Fruit fly (Drosophila melanogaster) whole organism, embryonic: Measurements from ENCODE around the gene CAH1.
A peak's percentile ranks its signal among the peaks of the same experiment; 100 is the strongest.

Experiments used
- Abd-B ChIP-seq: fragments of 200-800 bp; sonication (Bioruptor generic); optimal IDR thresholded peaks from 2 replicates; lab custom pipeline; 2018; ENCODE audit warnings: missing biosample characterization, mild to moderate bottlenecking, missing genetic modification characterization, moderate library complexity
- Bdp1 ChIP-seq: fragments of 200-800 bp; sonication (Bioruptor generic); optimal IDR thresholded peaks from 3 replicates; lab custom pipeline; 2016; ENCODE audit warnings: missing biosample characterization, missing genetic modification characterization
- CG10565 ChIP-seq: fragments of 200-800 bp; sonication (Bioruptor generic); optimal IDR thresholded peaks from 3 replicates; lab custom pipeline; 2016; ENCODE audit warnings: missing biosample characterization, mild to moderate bottlenecking, missing genetic modification characterization
- CG11247 ChIP-seq: fragments of 200-800 bp; sonication (Bioruptor generic); IDR thresholded peaks from 2 replicates; pipeline ENCODE4 v1.3.6; 2022; ENCODE audit warnings: missing biosample characterization, missing genetic modification characterization
- CG12769 ChIP-seq: fragments of 200-800 bp; sonication (Bioruptor generic); optimal IDR thresholded peaks from 2 replicates; lab custom pipeline; 2019; ENCODE audit warnings: missing biosample characterization, mild to moderate bottlenecking, missing genetic modification characterization, moderate library complexity
- CG13296 ChIP-seq: fragments of 200-800 bp; sonication (Bioruptor generic); optimal IDR thresholded peaks from 3 replicates; lab custom pipeline; 2018; ENCODE audit warnings: missing biosample characterization, mild to moderate bottlenecking, missing genetic modification characterization
- CG15269 ChIP-seq: fragments of 200-800 bp; sonication (Bioruptor generic); optimal IDR thresholded peaks from 2 replicates; lab custom pipeline; 2018; ENCODE audit warnings: missing biosample characterization, mild to moderate bottlenecking, missing genetic modification characterization, moderate library complexity
- CG17186 ChIP-seq: fragments of 200-800 bp; sonication (Bioruptor generic); optimal IDR thresholded peaks from 3 replicates; lab custom pipeline; 2017; ENCODE audit warnings: missing biosample characterization, missing genetic modification reagents, missing genetic modification characterization
- CG17612 ChIP-seq: fragments of 200-800 bp; sonication (Bioruptor generic); IDR thresholded peaks from 2 replicates; pipeline ENCODE4 v1.3.6; 2022; ENCODE audit warnings: missing biosample characterization, missing genetic modification characterization
- CG31388 ChIP-seq: fragments of 200-800 bp; sonication (Bioruptor generic); optimal IDR thresholded peaks from 2 replicates; lab custom pipeline; 2016; ENCODE audit warnings: missing biosample characterization, missing genetic modification characterization
- CG3281 ChIP-seq: fragments of 200-800 bp; sonication (Bioruptor generic); optimal IDR thresholded peaks from 3 replicates; lab custom pipeline; 2017; ENCODE audit warnings: missing biosample characterization, mild to moderate bottlenecking, missing genetic modification characterization
- CG33557 ChIP-seq: fragments of 200-800 bp; sonication (Bioruptor generic); optimal IDR thresholded peaks from 2 replicates; lab custom pipeline; 2019; ENCODE audit warnings: missing biosample characterization, mild to moderate bottlenecking, missing genetic modification characterization, moderate library complexity
- CG3995 ChIP-seq: fragments of 200-800 bp; sonication (Bioruptor generic); optimal IDR thresholded peaks from 3 replicates; lab custom pipeline; 2016; ENCODE audit warnings: missing biosample characterization, missing genetic modification characterization
- CG4820 ChIP-seq: fragments of 200-800 bp; sonication (Bioruptor generic); optimal IDR thresholded peaks from 3 replicates; lab custom pipeline; 2016; ENCODE audit warnings: missing biosample characterization, missing genetic modification characterization
- CG6683 ChIP-seq: fragments of 200-800 bp; sonication (Bioruptor generic); optimal IDR thresholded peaks from 2 replicates; lab custom pipeline; 2017; ENCODE audit warnings: missing biosample characterization, mild to moderate bottlenecking, missing genetic modification characterization, missing genetic modification reagents
- CG6689 ChIP-seq: fragments of 200-800 bp; sonication (Bioruptor generic); IDR thresholded peaks from 2 replicates; pipeline ENCODE4 v1.3.6; 2022; ENCODE audit warnings: missing biosample characterization, missing genetic modification characterization
- CG6854 ChIP-seq: fragments of 200-800 bp; sonication (Bioruptor generic); optimal IDR thresholded peaks from 3 replicates; lab custom pipeline; 2017; ENCODE audit warnings: missing biosample characterization, mild to moderate bottlenecking, missing genetic modification characterization
- CG7357 ChIP-seq: fragments of 200-800 bp; sonication (Bioruptor generic); IDR thresholded peaks from 3 replicates; pipeline ENCODE4 v1.3.6; 2022; ENCODE audit warnings: missing biosample characterization, missing genetic modification characterization
- CG8359 ChIP-seq: fragments of 200-800 bp; sonication (Bioruptor generic); optimal IDR thresholded peaks from 2 replicates; lab custom pipeline; 2017; ENCODE audit warnings: missing biosample characterization, mild to moderate bottlenecking, missing genetic modification characterization, borderline replicate concordance
- CG8388 ChIP-seq: fragments of 200-800 bp; sonication (Bioruptor generic); optimal IDR thresholded peaks from 2 replicates; lab custom pipeline; 2019; ENCODE audit warnings: missing biosample characterization, mild to moderate bottlenecking, missing genetic modification characterization, moderate library complexity
- CG8478 ChIP-seq: fragments of >200 bp; optimal IDR thresholded peaks from 2 replicates; lab custom pipeline; 2018
- CG8924 ChIP-seq: fragments of 200-800 bp; optimal IDR thresholded peaks from 3 replicates; lab custom pipeline; 2019; ENCODE audit warnings: missing biosample characterization, mild to moderate bottlenecking, missing genetic modification characterization, moderate library complexity
- Doc3 ChIP-seq: fragments of 200-800 bp; sonication (Bioruptor generic); IDR thresholded peaks from 3 replicates; pipeline ENCODE4 v1.3.6; 2022; ENCODE audit warnings: missing biosample characterization, missing genetic modification characterization; ENCODE audit not compliant: partially characterized antibody
- E2f1 ChIP-seq: fragments of 200-800 bp; sonication (Bioruptor generic); IDR thresholded peaks from 2 replicates; pipeline ENCODE4 v1.3.6; 2022; ENCODE audit warnings: missing biosample characterization, missing genetic modification characterization
- HLH3B ChIP-seq: fragments of 200-800 bp; sonication (Bioruptor generic); IDR thresholded peaks from 2 replicates; pipeline ENCODE4 v1.3.6; 2022; ENCODE audit warnings: missing biosample characterization, missing genetic modification characterization
- Hmr ChIP-seq: fragments of 200-800 bp; sonication (Bioruptor generic); optimal IDR thresholded peaks from 3 replicates; lab custom pipeline; 2017; ENCODE audit warnings: mild to moderate bottlenecking, missing biosample characterization, missing genetic modification reagents, missing genetic modification characterization
- Hr39 ChIP-seq: fragments of >200 bp; optimal IDR thresholded peaks from 2 replicates; lab custom pipeline; 2017
- Lpt ChIP-seq: fragments of >200 bp; optimal IDR thresholded peaks from 2 replicates; lab custom pipeline; 2018; ENCODE audit warnings: missing biosample characterization, missing genetic modification characterization
- Opbp ChIP-seq: fragments of 200-800 bp; sonication (Bioruptor generic); IDR thresholded peaks from 3 replicates; pipeline ENCODE4 v1.3.6; 2022; ENCODE audit warnings: missing biosample characterization, missing genetic modification characterization; ENCODE audit not compliant: partially characterized antibody
- Sry-β ChIP-seq: fragments of 200-800 bp; sonication (Bioruptor generic); optimal IDR thresholded peaks from 2 replicates; lab custom pipeline; 2018; ENCODE audit warnings: missing biosample characterization, mild to moderate bottlenecking, missing genetic modification characterization, moderate library complexity
- ase ChIP-seq: fragments of 200-800 bp; sonication (Bioruptor generic); IDR thresholded peaks from 3 replicates; pipeline ENCODE4 v1.3.6; 2022; ENCODE audit warnings: missing biosample characterization, missing genetic modification characterization
- bab2 ChIP-seq: fragments of 200-800 bp; sonication (Bioruptor generic); optimal IDR thresholded peaks from 2 replicates; lab custom pipeline; 2016; ENCODE audit warnings: missing biosample characterization, missing genetic modification characterization
- btn ChIP-seq: fragments of 200-800 bp; sonication (Bioruptor generic); optimal IDR thresholded peaks from 2 replicates; lab custom pipeline; 2016; ENCODE audit warnings: missing biosample characterization, missing genetic modification characterization
- chinmo ChIP-seq: fragments of 200-800 bp; sonication (Bioruptor generic); IDR thresholded peaks from 4 replicates; pipeline ENCODE4 v1.3.6; 2022; ENCODE audit warnings: missing biosample characterization, missing genetic modification characterization; ENCODE audit not compliant: partially characterized antibody
- cwo ChIP-seq: fragments of 200-800 bp; sonication (Bioruptor generic); optimal IDR thresholded peaks from 3 replicates; lab custom pipeline; 2017; ENCODE audit warnings: missing biosample characterization, missing genetic modification characterization, mild to moderate bottlenecking, moderate library complexity, missing genetic modification reagents
- disco-r ChIP-seq: fragments of 200-800 bp; sonication (Bioruptor generic); optimal IDR thresholded peaks from 2 replicates; lab custom pipeline; 2016; ENCODE audit warnings: missing biosample characterization, missing genetic modification characterization
- fd102C ChIP-seq: fragments of 200-800 bp; sonication (Bioruptor generic); optimal IDR thresholded peaks from 2 replicates; lab custom pipeline; 2018; ENCODE audit warnings: missing biosample characterization, mild to moderate bottlenecking, missing genetic modification characterization, moderate library complexity
- gcm2 ChIP-seq: fragments of 200-800 bp; sonication (Bioruptor generic); optimal IDR thresholded peaks from 2 replicates; lab custom pipeline; 2016; ENCODE audit warnings: missing biosample characterization, missing genetic modification characterization
- gsb ChIP-seq: fragments of 200-800 bp; sonication (Bioruptor generic); IDR thresholded peaks from 2 replicates; pipeline ENCODE4 v1.3.6; 2022; ENCODE audit warnings: missing biosample characterization, missing genetic modification characterization
- hkb ChIP-seq, 2 experiments: fragments of 200-800 bp in 1 of 2; fragments of >200 bp in 1 of 2; sonication (Bioruptor generic) in 1 of 2; IDR thresholded peaks in 1 of 2; optimal IDR thresholded peaks in 1 of 2; 2 replicates each; pipeline versions ENCODE4 v1.3.6 to Lab custom; 2017 to 2022; ENCODE audit warnings: missing biosample characterization in 1 of 2, missing genetic modification characterization in 1 of 2
- jumu ChIP-seq: fragments of 200-800 bp; sonication (Bioruptor generic); optimal IDR thresholded peaks from 3 replicates; lab custom pipeline; 2016; ENCODE audit warnings: missing biosample characterization, missing genetic modification characterization
- lbe ChIP-seq: fragments of 200-800 bp; sonication (Bioruptor generic); optimal IDR thresholded peaks from 2 replicates; lab custom pipeline; 2016; ENCODE audit warnings: missing biosample characterization, mild to moderate bottlenecking, missing genetic modification characterization
- lilli ChIP-seq: fragments of 200-800 bp; sonication (Bioruptor generic); optimal IDR thresholded peaks from 3 replicates; lab custom pipeline; 2016; ENCODE audit warnings: missing biosample characterization, missing genetic modification characterization
- luna ChIP-seq: fragments of 200-800 bp; sonication (Bioruptor generic); optimal IDR thresholded peaks from 2 replicates; lab custom pipeline; 2016; ENCODE audit warnings: missing biosample characterization, missing genetic modification characterization
- org-1 ChIP-seq: fragments of 200-800 bp; sonication (Bioruptor generic); optimal IDR thresholded peaks from 2 replicates; lab custom pipeline; 2017; ENCODE audit warnings: missing biosample characterization, missing genetic modification characterization
- sd ChIP-seq: fragments of 200-800 bp; sonication (Bioruptor generic); optimal IDR thresholded peaks from 3 replicates; lab custom pipeline; 2018; ENCODE audit warnings: missing biosample characterization, mild to moderate bottlenecking, missing genetic modification characterization, moderate library complexity
- so ChIP-seq: fragments of 200-800 bp; sonication (Bioruptor generic); IDR thresholded peaks from 3 replicates; pipeline ENCODE4 v1.3.6; 2022; ENCODE audit warnings: missing biosample characterization, missing genetic modification characterization
- stc ChIP-seq: fragments of 200-800 bp; sonication (Bioruptor generic); IDR thresholded peaks from 2 replicates; pipeline ENCODE4 v1.3.6; 2022; ENCODE audit warnings: missing biosample characterization, missing genetic modification characterization
- vfl ChIP-seq: fragments of 200-800 bp; sonication (Bioruptor generic); optimal IDR thresholded peaks from 2 replicates; lab custom pipeline; 2016; ENCODE audit warnings: missing biosample characterization, missing genetic modification characterization
- wor ChIP-seq: fragments of 200-800 bp; sonication (Bioruptor generic); IDR thresholded peaks from 2 replicates; pipeline ENCODE4 v1.3.6; 2022; ENCODE audit warnings: missing biosample characterization, missing genetic modification characterization

The CAH1 gene

DNA sequence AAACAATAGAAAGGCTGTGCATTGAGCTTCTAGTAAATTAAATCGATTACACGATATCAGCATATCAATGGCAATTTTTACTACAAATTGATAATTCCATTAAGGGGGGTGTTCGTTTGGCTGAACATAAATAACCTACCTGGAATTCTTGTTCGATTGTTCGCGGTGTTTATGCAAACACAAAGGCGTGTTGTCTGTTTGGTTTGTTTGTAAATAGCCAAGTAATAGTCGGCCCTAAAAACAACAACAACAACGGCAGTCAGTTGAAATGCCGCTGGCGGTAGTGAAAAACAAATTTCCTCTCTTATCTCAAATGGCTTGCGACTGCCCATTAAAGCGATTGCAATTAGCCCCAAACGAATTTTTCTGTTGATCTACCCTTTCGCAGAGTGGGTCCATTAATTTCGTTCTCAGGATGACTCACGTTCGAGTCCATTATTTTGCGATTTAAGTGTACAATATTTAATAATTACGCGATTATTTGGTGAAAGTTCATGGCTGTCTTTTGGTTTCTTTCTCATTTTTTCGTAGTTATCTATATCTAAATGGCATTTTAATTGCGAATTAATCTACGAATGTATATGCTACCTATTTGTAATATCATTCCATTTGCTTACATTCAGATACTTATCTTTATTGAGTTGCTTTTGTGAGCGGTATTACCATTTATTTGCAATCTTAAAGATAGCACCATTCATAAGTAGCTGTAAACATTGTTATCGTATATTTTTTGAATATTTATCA lies 35.4 kb downstream of the CAH1 start (continued):
- TF ChIP-seq CG15269 (tag; lab: Kevin White, UChicago) (peak; percentile 58), fd102C (GFP tag; lab: Kevin White, UChicago) (peak; percentile 46), disco-r (GFP tag; lab: Kevin White, UChicago) (no peak), Sry-β (no peak), CG33557 (no peak), CG11247 (GFP tag; lab: Robert Waterston, UW) (no peak), hkb (optimal IDR thresholded peaks at IDR 0.05; lab: Kevin White, UChicago) (no peak), hkb (GFP tag; IDR thresholded peaks at IDR 0.05; lab: Robert Waterston, UW) (peak; percentile 34; the same call in 1 of the 2 replicates), gcm2 (no peak), CG6854 (GFP tag; lab: Kevin White, UChicago) (no peak), E2f1 (GFP tag; lab: Robert Waterston, UW) (no peak), Bdp1 (peak; percentile 36), stc (GFP tag; lab: Robert Waterston, UW) (0 out of 2 replicates have a peak, but pooled peaks have one; percentile 18), CG12769 (tag; lab: Kevin White, UChicago) (peak; percentile 3), CG8359 (no peak), CG13296 (GFP tag; lab: Kevin White, UChicago) (peak; percentile 67), HLH3B (peak; percentile 12; the same call in 1 of the 2 replicates), CG7357 (GFP tag; lab: Robert Waterston, UW) (no peak), cwo (no peak), jumu (GFP tag; lab: Kevin White, UChicago) (no peak), CG17612 (GFP tag; lab: Robert Waterston, UW) (no peak), CG10565 (GFP tag; lab: Kevin White, UChicago) (no peak), lbe (no peak), vfl (GFP tag; lab: Kevin White, UChicago) (no peak), org-1 (GFP tag; lab: Kevin White, UChicago) (no peak), lilli (GFP tag; lab: Kevin White, UChicago) (no peak), CG4820 (GFP tag; lab: Kevin White, UChicago) (peak; percentile 10), chinmo (peak; percentile 72; the same call in 2 of the 4 replicates), wor (GFP tag; lab: Robert Waterston, UW) (no peak), CG3281 (GFP tag; lab: Kevin White, UChicago) (peak; percentile 25), luna (GFP tag; lab: Kevin White, UChicago) (no peak), Lpt (no peak), CG17186 (GFP tag; lab: Kevin White, UChicago) (no peak), CG31388 (no peak), CG6683 (GFP tag; lab: Kevin White, UChicago) (no peak), CG8924 (tag; lab: Kevin White, UChicago) (no peak), Opbp (GFP tag; lab: Robert Waterston, UW) (no peak), Hr39 (lab: Kevin White, UChicago) (no peak), gsb (GFP tag; lab: Robert Waterston, UW) (no peak), btn (GFP tag; lab: Kevin White, UChicago) (peak; percentile 16), Doc3 (GFP tag; lab: Robert Waterston, UW) (no peak), so (GFP tag; lab: Robert Waterston, UW) (no peak), sd (tag; lab: Kevin White, UChicago) (peak; percentile 89), Hmr (peak; percentile 18), CG6689 (GFP tag; lab: Robert Waterston, UW) (no peak), ase (GFP tag; lab: Robert Waterston, UW) (no peak), CG8478 (lab: Kevin White, UChicago) (no peak), bab2 (no peak), CG3995 (no peak), CG8388 (no peak), Abd-B (GFP tag; lab: Kevin White, UChicago) (no peak)
